Fruit fly (Drosophila melanogaster): ENCODE results near the gene spidey.

- no peak for TF ChIP-seq Myc (optimal IDR thresholded peaks at IDR 0.05)
- TF ChIP-seq Sin3A (optimal IDR thresholded peaks at IDR 0.05) = no peak
- TF ChIP-seq insv (optimal IDR thresholded peaks at IDR 0.05) = no peak
Measured at dm6 chrX:7935798-7936572, 27.3 kb downstream of the spidey start, which contains the start of gene Ubr3.

Data from Kc167 (cell line).